Worm (Caenorhabditis elegans) whole organism, young adult: ENCODE measurements around the gene C40C9.4.

Experiments
- atf-7 ChIP-seq: sonication (generic microtip); optimal IDR thresholded peaks from 2 replicates; lab custom pipeline; 2017; ENCODE audit warnings: mild to moderate bottlenecking, missing genetic modification characterization, missing compliant biosample characterization
- pha-4 ChIP-seq: fragments of 150-350 bp; sonication (generic microtip); optimal IDR thresholded peaks from 2 replicates; lab custom pipeline; 2014; ENCODE audit warnings: missing biosample characterization, missing genetic modification reagents, missing genetic modification characterization

DNA sequence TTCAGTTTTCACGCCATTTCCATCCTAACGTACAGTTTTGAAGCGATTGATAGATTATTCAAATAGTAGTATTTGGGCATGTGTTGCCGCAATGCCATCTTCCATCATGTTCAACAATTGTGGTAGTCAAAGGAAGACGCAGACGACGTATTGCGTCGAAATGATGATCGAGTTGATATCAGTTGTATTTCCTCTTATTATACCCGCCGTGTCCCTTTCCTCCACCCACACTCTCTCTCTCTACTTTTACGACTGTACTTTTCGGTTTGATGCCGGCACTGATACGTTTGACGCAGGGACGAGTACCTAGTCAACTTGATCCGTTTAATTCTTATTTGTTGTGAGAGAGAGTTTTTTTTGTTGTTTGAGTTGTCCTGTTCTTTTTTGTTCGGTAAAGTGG is 21.7 kb downstream of the C40C9.4 start:
- TF ChIP-seq atf-7 (tag; lab: Kevin White, UChicago) (no peak), pha-4 (tag; lab: Kevin White, UChicago) (no peak)
